Worm (Caenorhabditis elegans) whole organism, L2 larva: Measurements from ENCODE around the gene clec-197.

Experiments used
- F13H6.1 ChIP-seq: sonication (generic microtip); optimal IDR thresholded peaks from 2 replicates; lab custom pipeline; 2016; ENCODE audit warnings: missing genetic modification characterization, missing compliant biosample characterization
- R02D3.7 ChIP-seq: fragments of 150-350 bp; optimal IDR thresholded peaks from 2 replicates; lab custom pipeline; 2014; ENCODE audit warnings: missing biosample characterization, missing genetic modification characterization
- mdl-1 ChIP-seq, 2 experiments: fragments of 150-350 bp in 1 of 2; sonication (generic microtip) in 1 of 2; optimal IDR thresholded peaks; 2 replicates each; lab custom pipeline; 2017; ENCODE audit warnings: missing biosample characterization in 2 of 2, missing genetic modification characterization in 2 of 2
- nhr-11 ChIP-seq: fragments of 150-350 bp; optimal IDR thresholded peaks from 2 replicates; lab custom pipeline; 2014; ENCODE audit warnings: missing biosample characterization, missing genetic modification characterization
- nhr-237 ChIP-seq: fragments of 150-350 bp; optimal IDR thresholded peaks from 2 replicates; lab custom pipeline; 2014; ENCODE audit warnings: missing biosample characterization, missing genetic modification characterization
- snpc-4 ChIP-seq: fragments of 150-350 bp; optimal IDR thresholded peaks from 2 replicates; lab custom pipeline; 2014; ENCODE audit warnings: missing biosample characterization, missing genetic modification characterization
- unc-39 ChIP-seq: fragments of 150-350 bp; optimal IDR thresholded peaks from 2 replicates; lab custom pipeline; 2014; ENCODE audit warnings: missing biosample characterization, missing genetic modification characterization
- unc-62 ChIP-seq: fragments of 150-350 bp; optimal IDR thresholded peaks from 2 replicates; lab custom pipeline; 2014; ENCODE audit warnings: missing biosample characterization, missing genetic modification reagents, missing genetic modification characterization
- zag-1 ChIP-seq: fragments of 150-350 bp; optimal IDR thresholded peaks from 2 replicates; lab custom pipeline; 2014; ENCODE audit warnings: missing biosample characterization, missing genetic modification characterization

DNA sequence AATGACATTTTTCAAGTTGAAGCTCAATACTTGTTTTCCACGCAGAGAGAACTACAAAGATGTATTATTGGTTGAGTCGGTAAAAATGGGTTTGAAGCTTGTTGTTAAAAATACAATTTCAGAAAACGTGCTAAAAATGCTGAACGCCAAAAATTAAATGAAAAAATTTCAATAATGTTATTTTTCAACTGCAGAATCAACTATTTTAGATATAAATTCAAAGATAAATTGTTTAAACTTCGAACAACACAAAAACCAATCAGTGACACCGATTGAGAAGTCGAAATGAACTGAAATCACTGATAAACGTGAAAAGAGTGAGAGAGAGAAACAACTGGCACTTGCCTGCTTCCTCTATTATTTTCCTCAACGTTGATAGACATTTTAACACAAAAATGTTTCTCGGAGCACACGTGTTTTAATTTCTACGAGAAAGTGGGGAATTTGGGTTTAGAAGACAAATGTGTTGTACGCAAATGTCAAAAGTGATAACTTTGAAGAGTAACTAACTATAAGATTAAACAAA is 41.0 kb upstream of the clec-197 start, which contains the start of gene T02D1.8:
- TF ChIP-seq zag-1 (tag; lab: Kevin White, UChicago) = no peak
- no peak for TF ChIP-seq unc-62 (GFP tag; lab: Kevin White, UChicago)
- TF ChIP-seq unc-39 = no peak
- no peak for TF ChIP-seq mdl-1 (tag; optimal IDR thresholded peaks at IDR 0.05; lab: Kevin White, UChicago)
- no peak for TF ChIP-seq nhr-237 (tag; lab: Kevin White, UChicago)
- TF ChIP-seq snpc-4 = no peak
- no peak for TF ChIP-seq R02D3.7 (tag; lab: Kevin White, UChicago)
- TF ChIP-seq F13H6.1 = no peak
- TF ChIP-seq nhr-11 (tag; lab: Kevin White, UChicago) = no peak
